Worm (Caenorhabditis elegans) whole organism, young adult: ENCODE measurements around the gene vps-33.1.

Experiments
- B0035.1 ChIP-seq: sonication (generic microtip); optimal IDR thresholded peaks from 2 replicates; lab custom pipeline; 2016; ENCODE audit warnings: missing genetic modification characterization, mild to moderate bottlenecking, missing compliant biosample characterization, missing genotype, missing genetic modification reagents
- D2030.7 ChIP-seq: fragments of 200-800 bp; sonication (Bioruptor generic); IDR thresholded peaks from 2 replicates; pipeline ENCODE4 v1.3.6; 2022; ENCODE audit warnings: missing genetic modification reagents, missing genetic modification characterization, missing compliant biosample characterization
- F23B12.7 ChIP-seq: sonication (generic microtip); optimal IDR thresholded peaks from 2 replicates; lab custom pipeline; 2017; ENCODE audit warnings: missing genetic modification characterization, mild to moderate bottlenecking, missing compliant biosample characterization, antibody characterized with exemption, moderate library complexity; ENCODE audit not compliant: insufficient read depth
- F57A8.1 ChIP-seq: fragments of 200-800 bp; sonication (Bioruptor generic); optimal IDR thresholded peaks from 2 replicates; lab custom pipeline; 2018; ENCODE audit warnings: mild to moderate bottlenecking, missing genetic modification characterization, moderate library complexity, missing compliant biosample characterization
- K11D2.4 ChIP-seq: fragments of 200-800 bp; sonication (Bioruptor generic); IDR thresholded peaks from 2 replicates; pipeline ENCODE4 v1.3.6; 2022; ENCODE audit warnings: missing genetic modification reagents, missing genetic modification characterization, missing compliant biosample characterization
- Y79H2A.3 ChIP-seq: fragments of 200-800 bp; sonication (Bioruptor generic); conservative IDR thresholded peaks from 2 replicates; pipeline ENCODE4 v1.3.6; 2022; ENCODE audit warnings: missing genetic modification reagents, missing genetic modification characterization, missing compliant biosample characterization
- ama-1 ChIP-seq, 3 experiments: fragments of 150-350 bp in 1 of 3; sonication (generic microtip) in 2 of 3; optimal IDR thresholded peaks; 2 replicates each; lab custom pipeline; 2014 to 2018; ENCODE audit warnings: missing biosample characterization in 2 of 3, missing genetic modification characterization in 2 of 3, missing genetic modification reagents in 2 of 3
- atf-7 ChIP-seq: sonication (generic microtip); optimal IDR thresholded peaks from 2 replicates; lab custom pipeline; 2017; ENCODE audit warnings: mild to moderate bottlenecking, missing genetic modification characterization, missing compliant biosample characterization
- attf-5 ChIP-seq: fragments of 200-800 bp; sonication (Bioruptor generic); optimal IDR thresholded peaks from 2 replicates; lab custom pipeline; 2018; ENCODE audit warnings: mild to moderate bottlenecking, missing genetic modification characterization, missing compliant biosample characterization
- cebp-1 ChIP-seq, 2 experiments: fragments of 200-800 bp in 1 of 2; sonication (Bioruptor generic) in 1 of 2; sonication (generic microtip) in 1 of 2; IDR thresholded peaks in 1 of 2; optimal IDR thresholded peaks in 1 of 2; 2 replicates each; pipeline versions ENCODE4 v1.3.6 to Lab custom; 2017 to 2022; ENCODE audit warnings: missing compliant biosample characterization in 2 of 2, missing genetic modification characterization in 2 of 2, mild to moderate bottlenecking in 1 of 2, missing genetic modification reagents in 1 of 2, moderate library complexity in 1 of 2
- ceh-27 ChIP-seq: fragments of 200-800 bp; sonication (Bioruptor generic); optimal IDR thresholded peaks from 2 replicates; lab custom pipeline; 2018; ENCODE audit warnings: mild to moderate bottlenecking, missing genetic modification characterization, moderate library complexity, missing compliant biosample characterization
- ceh-40 ChIP-seq: fragments of 200-800 bp; sonication (Bioruptor generic); IDR thresholded peaks from 2 replicates; pipeline ENCODE4 v1.3.6; 2022; ENCODE audit warnings: missing genetic modification characterization, missing compliant biosample characterization
- ceh-79 ChIP-seq: sonication (generic microtip); optimal IDR thresholded peaks from 2 replicates; lab custom pipeline; 2017; ENCODE audit warnings: mild to moderate bottlenecking, missing genetic modification characterization, missing compliant biosample characterization
- ceh-91 ChIP-seq: fragments of 200-800 bp; sonication (Bioruptor generic); IDR thresholded peaks from 2 replicates; pipeline ENCODE4 v1.3.6; 2022; ENCODE audit warnings: missing genetic modification reagents, missing genetic modification characterization, missing compliant biosample characterization
- dpff-1 ChIP-seq: sonication (generic microtip); optimal IDR thresholded peaks from 2 replicates; lab custom pipeline; 2017; ENCODE audit warnings: mild to moderate bottlenecking, missing genetic modification characterization, missing compliant biosample characterization
- egl-44 ChIP-seq: fragments of 200-800 bp; sonication (Bioruptor generic); IDR thresholded peaks from 2 replicates; pipeline ENCODE4 v1.3.6; 2022; ENCODE audit warnings: missing genetic modification reagents, missing genetic modification characterization, missing compliant biosample characterization
- egrh-3 ChIP-seq: fragments of 200-800 bp; sonication (Bioruptor generic); IDR thresholded peaks from 2 replicates; pipeline ENCODE4 v1.3.6; 2022; ENCODE audit warnings: missing genetic modification reagents, missing genetic modification characterization, missing compliant biosample characterization
- hrde-1 ChIP-seq: sonication (generic microtip); optimal IDR thresholded peaks from 2 replicates; lab custom pipeline; 2016; ENCODE audit warnings: missing genetic modification characterization, mild to moderate bottlenecking, missing compliant biosample characterization, moderate library complexity, missing genotype, missing genetic modification reagents, borderline replicate concordance
- hsf-1 ChIP-seq: fragments of 200-800 bp; sonication (Bioruptor generic); IDR thresholded peaks from 2 replicates; pipeline ENCODE4 v1.3.6; 2022; ENCODE audit warnings: missing genetic modification reagents, missing genetic modification characterization, missing compliant biosample characterization
- lag-1 ChIP-seq: fragments of 200-800 bp; sonication (Bioruptor generic); IDR thresholded peaks from 2 replicates; pipeline ENCODE4 v1.3.6; 2022; ENCODE audit warnings: missing genetic modification reagents, missing genetic modification characterization, missing compliant biosample characterization
- let-526 ChIP-seq: fragments of 200-800 bp; sonication (Bioruptor generic); IDR thresholded peaks from 2 replicates; pipeline ENCODE4 v1.3.6; 2022; ENCODE audit warnings: missing genetic modification reagents, missing genetic modification characterization, missing compliant biosample characterization
- lin-26 ChIP-seq: fragments of 200-800 bp; sonication (Bioruptor generic); IDR thresholded peaks from 2 replicates; pipeline ENCODE4 v1.3.6; 2022; ENCODE audit warnings: missing genetic modification reagents, missing genetic modification characterization, missing compliant biosample characterization
- lin-54 ChIP-seq: fragments of 200-800 bp; sonication (Bioruptor generic); optimal IDR thresholded peaks from 2 replicates; lab custom pipeline; 2018; ENCODE audit warnings: mild to moderate bottlenecking, missing genetic modification characterization, missing compliant biosample characterization
- lir-1 ChIP-seq: fragments of 200-800 bp; sonication (Bioruptor generic); conservative IDR thresholded peaks from 2 replicates; pipeline ENCODE4 v1.3.6; 2022; ENCODE audit warnings: missing genetic modification reagents, missing genetic modification characterization, missing compliant biosample characterization
- lsl-1 ChIP-seq: fragments of 200-800 bp; sonication (Bioruptor generic); optimal IDR thresholded peaks from 2 replicates; lab custom pipeline; 2018; ENCODE audit warnings: mild to moderate bottlenecking, missing genetic modification characterization, moderate library complexity, missing compliant biosample characterization
- lsy-27 ChIP-seq: sonication (generic microtip); optimal IDR thresholded peaks from 2 replicates; lab custom pipeline; 2017; ENCODE audit warnings: missing genetic modification characterization, mild to moderate bottlenecking, missing compliant biosample characterization, antibody characterized with exemption, missing genotype, borderline replicate concordance; ENCODE audit not compliant: insufficient read depth
- madf-10 ChIP-seq: sonication (generic microtip); optimal IDR thresholded peaks from 2 replicates; lab custom pipeline; 2016; ENCODE audit warnings: mild to moderate bottlenecking, missing genetic modification characterization, missing compliant biosample characterization
- madf-6 ChIP-seq: fragments of 200-800 bp; sonication (Bioruptor generic); IDR thresholded peaks from 2 replicates; pipeline ENCODE4 v1.3.6; 2022; ENCODE audit warnings: missing genetic modification reagents, missing genetic modification characterization, missing compliant biosample characterization
- madf-8 ChIP-seq: fragments of 200-800 bp; sonication (Bioruptor generic); conservative IDR thresholded peaks from 2 replicates; pipeline ENCODE4 v1.3.6; 2022; ENCODE audit warnings: missing genetic modification reagents, missing genetic modification characterization, missing compliant biosample characterization
- mel-28 ChIP-seq: sonication (generic microtip); optimal IDR thresholded peaks from 2 replicates; lab custom pipeline; 2016; ENCODE audit warnings: borderline replicate concordance, mild to moderate bottlenecking, missing genetic modification characterization, missing compliant biosample characterization
- mes-4 ChIP-seq: sonication (generic microtip); optimal IDR thresholded peaks from 2 replicates; lab custom pipeline; 2016; ENCODE audit warnings: missing genotype, missing genetic modification characterization, missing compliant biosample characterization
- nhr-179 ChIP-seq: sonication (generic microtip); optimal IDR thresholded peaks from 2 replicates; lab custom pipeline; 2016; ENCODE audit warnings: mild to moderate bottlenecking, missing genetic modification characterization, missing compliant biosample characterization
- nhr-27 ChIP-seq: fragments of 200-800 bp; sonication (Bioruptor generic); optimal IDR thresholded peaks from 2 replicates; lab custom pipeline; 2018; ENCODE audit warnings: mild to moderate bottlenecking, missing genetic modification characterization, moderate library complexity, missing compliant biosample characterization
- nhr-80 ChIP-seq: sonication (generic microtip); optimal IDR thresholded peaks from 2 replicates; lab custom pipeline; 2016; ENCODE audit warnings: missing genetic modification characterization, missing compliant biosample characterization
- pha-4 ChIP-seq: fragments of 150-350 bp; sonication (generic microtip); optimal IDR thresholded peaks from 2 replicates; lab custom pipeline; 2014; ENCODE audit warnings: missing biosample characterization, missing genetic modification reagents, missing genetic modification characterization
- repo-1 ChIP-seq: sonication (generic microtip); optimal IDR thresholded peaks from 2 replicates; lab custom pipeline; 2017; ENCODE audit warnings: mild to moderate bottlenecking, missing genetic modification characterization, missing compliant biosample characterization
- snpc-1.3 ChIP-seq: sonication (generic microtip); optimal IDR thresholded peaks from 2 replicates; lab custom pipeline; 2017; ENCODE audit warnings: missing genetic modification characterization, mild to moderate bottlenecking, missing compliant biosample characterization, antibody characterized with exemption, moderate library complexity, missing genotype, missing genetic modification reagents; ENCODE audit not compliant: insufficient read depth
- snpc-4 ChIP-seq, 5 experiments: fragments of 150-350 bp in 1 of 5; sonication (generic microtip) in 4 of 5; optimal IDR thresholded peaks; 2 replicates each; lab custom pipeline; 2014 to 2018; ENCODE audit warnings: missing genetic modification characterization in 5 of 5, missing biosample characterization in 3 of 5, antibody characterized with exemption in 2 of 5, mild to moderate bottlenecking in 2 of 5, missing compliant biosample characterization in 2 of 5, missing genotype in 2 of 5, moderate library complexity in 2 of 5, missing genetic modification reagents in 1 of 5
- sptf-2 ChIP-seq: fragments of 200-800 bp; sonication (Bioruptor generic); optimal IDR thresholded peaks from 2 replicates; lab custom pipeline; 2018; ENCODE audit warnings: mild to moderate bottlenecking, missing genetic modification characterization, missing compliant biosample characterization
- unc-62 ChIP-seq: fragments of 150-350 bp; optimal IDR thresholded peaks from 2 replicates; lab custom pipeline; 2014; ENCODE audit warnings: missing biosample characterization, missing genetic modification reagents, missing genetic modification characterization
- xnd-1 ChIP-seq: sonication (generic microtip); optimal IDR thresholded peaks from 2 replicates; lab custom pipeline; 2016; ENCODE audit warnings: missing genotype, missing genetic modification reagents, missing genetic modification characterization, missing compliant biosample characterization
- zfh-2 ChIP-seq: fragments of 200-800 bp; sonication (Bioruptor generic); conservative IDR thresholded peaks from 2 replicates; pipeline ENCODE4 v1.3.6; 2022; ENCODE audit warnings: missing genetic modification reagents, missing genetic modification characterization, missing compliant biosample characterization
- ztf-22 ChIP-seq: fragments of 200-800 bp; sonication (Bioruptor generic); optimal IDR thresholded peaks from 2 replicates; lab custom pipeline; 2018; ENCODE audit warnings: mild to moderate bottlenecking, missing genetic modification characterization, moderate library complexity, missing compliant biosample characterization
- ztf-26 ChIP-seq: sonication (generic microtip); optimal IDR thresholded peaks from 2 replicates; lab custom pipeline; 2017; ENCODE audit warnings: missing genetic modification characterization, missing compliant biosample characterization
- ztf-28 ChIP-seq: fragments of 200-800 bp; sonication (Bioruptor generic); IDR thresholded peaks from 2 replicates; pipeline ENCODE4 v1.3.6; 2022; ENCODE audit warnings: missing genetic modification reagents, missing genetic modification characterization, missing compliant biosample characterization

The vps-33.1 gene

DNA sequence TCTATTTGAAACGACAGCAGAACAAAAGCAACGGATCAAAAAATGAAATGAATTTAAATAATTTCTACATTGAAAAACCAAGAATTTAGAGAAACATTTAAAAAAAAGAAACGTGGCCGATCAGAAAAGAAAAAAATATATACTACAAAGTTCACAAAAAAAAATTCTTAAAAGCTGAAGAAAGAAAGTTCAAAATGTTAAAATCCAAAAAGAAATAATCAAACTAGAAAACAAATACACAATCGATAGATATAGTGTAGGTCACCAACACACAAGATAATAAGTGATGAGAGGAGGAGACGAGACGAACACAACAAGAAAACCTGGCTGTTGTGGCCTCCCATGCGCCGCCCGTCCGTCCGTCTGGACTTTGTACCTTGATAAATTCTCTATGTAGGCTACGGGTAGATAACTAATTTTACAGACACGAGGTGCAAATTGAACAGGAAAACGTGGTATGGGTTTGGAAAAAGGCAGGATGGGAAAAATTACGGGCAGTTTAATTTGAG is 12.2 kb upstream of the vps-33.1 start, which contains the start of gene hadb-1:
hadb-1 (minus strand) TSS at position 51 of the 509 bp plus-strand sequence.
- TF ChIP-seq atf-7 (tag; lab: Kevin White, UChicago) (no peak), ama-1 (optimal IDR thresholded peaks at IDR 0.05; lab: Kevin White, UChicago) (no peak), ama-1 (GFP tag; optimal IDR thresholded peaks at IDR 0.05; lab: Kevin White, UChicago) (no peak), lin-26 (0 out of 2 replicates have a peak, but pooled peaks have one; percentile 7), zfh-2 (GFP tag; lab: Robert Waterston, UW) (no peak), let-526 (GFP tag; lab: Robert Waterston, UW) (0 out of 2 replicates have a peak, but pooled peaks have one; percentile 22), lir-1 (GFP tag; lab: Robert Waterston, UW) (0 out of 2 replicates have a peak, but pooled peaks have one; percentile 7), D2030.7 (GFP tag; lab: Robert Waterston, UW) (no peak), mel-28 (tag; lab: Kevin White, UChicago) (no peak), nhr-179 (tag; lab: Kevin White, UChicago) (no peak), ceh-40 (GFP tag; lab: Robert Waterston, UW) (no peak), Y79H2A.3 (no peak), cebp-1 (GFP tag; IDR thresholded peaks at IDR 0.05; lab: Robert Waterston, UW) (no peak), cebp-1 (tag; optimal IDR thresholded peaks at IDR 0.05; lab: Kevin White, UChicago) (peak; percentile 28), nhr-80 (peak; percentile 56), ztf-22 (GFP tag; lab: Kevin White, UChicago) (no peak), F57A8.1 (GFP tag; lab: Kevin White, UChicago) (no peak), madf-8 (GFP tag; lab: Robert Waterston, UW) (no peak), lin-54 (no peak), madf-6 (GFP tag; lab: Robert Waterston, UW) (no peak), ceh-27 (GFP tag; lab: Kevin White, UChicago) (no peak), repo-1 (peak; percentile 10), egl-44 (GFP tag; lab: Robert Waterston, UW) (no peak), hsf-1 (no peak), ceh-79 (tag; lab: Kevin White, UChicago) (no peak), attf-5 (GFP tag; lab: Kevin White, UChicago) (peak; percentile 12), unc-62 (GFP tag; lab: Kevin White, UChicago) (no peak), dpff-1 (tag; lab: Kevin White, UChicago) (no peak), ztf-28 (no peak), snpc-1.3 (tag; lab: Kevin White, UChicago) (no peak), egrh-3 (GFP tag; lab: Robert Waterston, UW) (no peak), ztf-26 (no peak)

DNA sequence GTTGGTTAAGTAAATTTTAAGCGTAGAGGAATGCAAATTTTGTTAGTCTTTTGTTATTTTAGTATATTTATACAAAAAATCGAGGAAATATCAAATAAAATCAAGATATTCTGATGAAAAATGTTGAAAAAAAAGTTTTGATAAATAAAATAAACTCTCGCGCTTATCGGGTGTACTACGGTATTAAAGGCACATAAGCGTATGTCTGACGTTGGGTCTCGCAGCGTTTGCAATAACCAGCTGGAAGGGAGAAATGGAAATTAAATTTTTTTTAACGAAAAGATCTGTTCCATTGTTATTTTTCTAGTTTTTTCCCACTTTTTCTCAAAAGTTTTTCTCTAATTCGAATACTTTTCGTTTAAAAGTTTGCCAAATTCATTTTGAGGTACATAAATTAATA is 11.6 kb upstream of the vps-33.1 start:
- TF ChIP-seq pha-4 (tag; lab: Kevin White, UChicago): no peak
- TF ChIP-seq K11D2.4 (GFP tag; lab: Robert Waterston, UW): no peak
- peak; percentile 88 for TF ChIP-seq lsl-1 (GFP tag; lab: Kevin White, UChicago)
- no peak for TF ChIP-seq nhr-27 (tag; lab: Kevin White, UChicago)
- peak; percentile 80 for TF ChIP-seq xnd-1 (tag; lab: Kevin White, UChicago)
- no peak for TF ChIP-seq sptf-2 (GFP tag; lab: Kevin White, UChicago)
- TF ChIP-seq lag-1: no peak
- TF ChIP-seq mes-4 (tag; lab: Kevin White, UChicago): no peak
- TF ChIP-seq madf-10 (tag; lab: Kevin White, UChicago): no peak
- TF ChIP-seq lsy-27 (tag; lab: Kevin White, UChicago): no peak
- no peak for TF ChIP-seq B0035.1 (tag; lab: Kevin White, UChicago)
- TF ChIP-seq ztf-26: no peak
- TF ChIP-seq F23B12.7: no peak
- TF ChIP-seq hsf-1: no peak
- TF ChIP-seq D2030.7 (GFP tag; lab: Robert Waterston, UW): peak; percentile 52; the same call in 1 of the 2 replicates
- peak; percentile 27; the same call in 1 of the 2 replicates for TF ChIP-seq ceh-91
- peak; percentile 92 for TF ChIP-seq madf-6 (GFP tag; lab: Robert Waterston, UW)
- no peak for TF ChIP-seq hrde-1
- peak; percentile 16 for TF ChIP-seq snpc-4 (GFP tag; optimal IDR thresholded peaks at IDR 0.05; lab: Kevin White, UChicago)
- peak in 1 of 4 experiments; percentile 1 for TF ChIP-seq snpc-4 (tag; optimal IDR thresholded peaks at IDR 0.05; lab: Kevin White, UChicago)
